Worm (Caenorhabditis elegans): ENCODE data around the gene C10A4.2.

Gene C10A4.2

ce11 chrX:7436912-7437311, 26.9 kb downstream of the C10A4.2 start:
- TF ChIP-seq tbp1 (GFP tag; optimal IDR thresholded peaks at IDR 0.05) (no peak), ztf-26 (tag; optimal IDR thresholded peaks at IDR 0.05) (peak; percentile 15)

- TF ChIP-seq sdz-38 (tag; optimal IDR thresholded peaks at IDR 0.05): no peak
- no peak for TF ChIP-seq ceh-91 (GFP tag; IDR thresholded peaks at IDR 0.05)
- no peak for TF ChIP-seq bed-2 (GFP tag; IDR thresholded peaks at IDR 0.05)
- no peak for TF ChIP-seq ceh-58 (GFP tag; IDR thresholded peaks at IDR 0.05)
- no peak for TF ChIP-seq ztf-25 (GFP tag; IDR thresholded peaks at IDR 0.05)
- no peak for TF ChIP-seq C17E4.6 (GFP tag; IDR thresholded peaks at IDR 0.05)
- TF ChIP-seq madf-6 (GFP tag; IDR thresholded peaks at IDR 0.05): no peak
- TF ChIP-seq madf-3 (GFP tag; IDR thresholded peaks at IDR 0.05): no peak
- TF ChIP-seq madf-8 (GFP tag; conservative IDR thresholded peaks at IDR 0.05): no peak
- TF ChIP-seq F39B2.1 (GFP tag; IDR thresholded peaks at IDR 0.05): no peak
- no peak for TF ChIP-seq lin-54 (GFP tag; optimal IDR thresholded peaks at IDR 0.05)
- no peak for TF ChIP-seq Y53G8AR.9 (GFP tag; conservative IDR thresholded peaks at IDR 0.05)
- TF ChIP-seq nhr-80 (tag; optimal IDR thresholded peaks at IDR 0.05): no peak
- no peak for TF ChIP-seq rec-8 (tag; optimal IDR thresholded peaks at IDR 0.05)
- no peak for TF ChIP-seq F52B5.7 (tag; optimal IDR thresholded peaks at IDR 0.05)
These were observed 27.9 kb downstream of the C10A4.2 start, which contains the start of gene C01C10.2 for ce11 chrX:7437949-7438348. C01C10.2 (minus strand) TSS chrX:7438118.

ce11 chrX:7440102-7440501, 30.1 kb downstream of the C10A4.2 start:
- no peak for TF ChIP-seq Y95B8A.8 (GFP tag; IDR thresholded peaks at IDR 0.05)
- TF ChIP-seq mes-4 (tag; optimal IDR thresholded peaks at IDR 0.05): no peak
- no peak for TF ChIP-seq aptf-2 (GFP tag; conservative IDR thresholded peaks at IDR 0.05)
- TF ChIP-seq tbx-9 (tag; optimal IDR thresholded peaks at IDR 0.05; ENCODE audit: borderline replicate concordance): no peak
- no peak for TF ChIP-seq tbp1 (GFP tag; optimal IDR thresholded peaks at IDR 0.05)
- no peak for TF ChIP-seq ceh-27 (GFP tag; optimal IDR thresholded peaks at IDR 0.05)

ce11 chrX:7442477-7442876, 32.4 kb downstream of the C10A4.2 start, which contains the start of gene acl-12:
acl-12 (minus strand) TSS chrX:7442577.
- no peak for TF ChIP-seq nfya-1 (tag; optimal IDR thresholded peaks at IDR 0.05; ENCODE audit: borderline replicate concordance, insufficient read depth)
- no peak for TF ChIP-seq madf-3 (GFP tag; IDR thresholded peaks at IDR 0.05)
- TF ChIP-seq pbrm-1 (GFP tag; IDR thresholded peaks at IDR 0.05): no peak
- TF ChIP-seq dpff-1 (tag; optimal IDR thresholded peaks at IDR 0.05): no peak
- no peak for TF ChIP-seq athp-1 (tag; optimal IDR thresholded peaks at IDR 0.05)
- no peak for TF ChIP-seq F52B5.7 (tag; optimal IDR thresholded peaks at IDR 0.05)

- TF ChIP-seq hmg-20 (GFP tag; IDR thresholded peaks at IDR 0.05) (no peak), aptf-2 (GFP tag; conservative IDR thresholded peaks at IDR 0.05) (no peak), unc-62 (GFP tag; optimal IDR thresholded peaks at IDR 0.05) (peak; percentile 10), Y67H2A.10 (GFP tag; conservative IDR thresholded peaks at IDR 0.05) (no peak), ceh-91 (GFP tag; IDR thresholded peaks at IDR 0.05) (no peak), nhr-80 (tag; optimal IDR thresholded peaks at IDR 0.05) (peak; percentile 85), fkh-3 (tag; optimal IDR thresholded peaks at IDR 0.05) (no peak), Y53G8AR.9 (GFP tag; conservative IDR thresholded peaks at IDR 0.05) (no peak), rpc-1 (optimal IDR thresholded peaks at IDR 0.05) (no peak), rpc-1 (tag; optimal IDR thresholded peaks at IDR 0.05) (no peak), ceh-40 (GFP tag; IDR thresholded peaks at IDR 0.05) (no peak), akir-1 (GFP tag; optimal IDR thresholded peaks at IDR 0.05) (no peak), let-607 (tag; optimal IDR thresholded peaks at IDR 0.05) (peak in 1 of 2 experiments; percentile 8), B0261.1 (tag; optimal IDR thresholded peaks at IDR 0.05) (no peak), cebp-1 (GFP tag; IDR thresholded peaks at IDR 0.05) (no peak), cebp-1 (tag; optimal IDR thresholded peaks at IDR 0.05) (peak; percentile 30), snpc-1.1 (tag; optimal IDR thresholded peaks at IDR 0.05; ENCODE audit: insufficient read depth) (no peak), B0336.3 (GFP tag; IDR thresholded peaks at IDR 0.05) (no peak), rec-8 (tag; optimal IDR thresholded peaks at IDR 0.05) (no peak), Y79H2A.3 (GFP tag; conservative IDR thresholded peaks at IDR 0.05) (no peak)
These were observed 35.7 kb downstream of the C10A4.2 start for ce11 chrX:7445734-7446133.
